Fruit fly (Drosophila melanogaster) whole organism, embryonic: ENCODE data around the gene CG13928.

ENCODE experiments used
- Antp ChIP-seq: fragments of 200-800 bp; sonication (Bioruptor generic); optimal IDR thresholded peaks from 3 replicates; lab custom pipeline; 2016; ENCODE audit warnings: missing biosample characterization, missing genetic modification characterization
- Blimp-1 ChIP-seq: fragments of 200-800 bp; sonication (Bioruptor generic); optimal IDR thresholded peaks from 3 replicates; lab custom pipeline; 2018; ENCODE audit warnings: missing biosample characterization, missing genetic modification characterization, mild to moderate bottlenecking, moderate library complexity, missing genetic modification reagents
- CG10267 ChIP-seq: fragments of 200-800 bp; sonication (Bioruptor generic); optimal IDR thresholded peaks from 2 replicates; lab custom pipeline; 2018; ENCODE audit warnings: missing biosample characterization, mild to moderate bottlenecking, missing genetic modification characterization, moderate library complexity
- CG12219 ChIP-seq: fragments of 200-800 bp; sonication (Bioruptor generic); optimal IDR thresholded peaks from 3 replicates; lab custom pipeline; 2018; ENCODE audit warnings: missing biosample characterization, mild to moderate bottlenecking, missing genetic modification characterization
- CG12659 ChIP-seq: fragments of 200-800 bp; sonication (Bioruptor generic); optimal IDR thresholded peaks from 3 replicates; lab custom pipeline; 2017; ENCODE audit warnings: mild to moderate bottlenecking, missing biosample characterization, missing genetic modification reagents, missing genetic modification characterization
- CG13123 ChIP-seq: fragments of 200-800 bp; sonication (Bioruptor generic); optimal IDR thresholded peaks from 2 replicates; lab custom pipeline; 2016; ENCODE audit warnings: missing biosample characterization, missing genetic modification characterization
- CG1832 ChIP-seq: fragments of 200-800 bp; sonication (Bioruptor generic); optimal IDR thresholded peaks from 2 replicates; lab custom pipeline; 2017; ENCODE audit warnings: missing biosample characterization, mild to moderate bottlenecking, missing genetic modification characterization, inconsistent platforms
- CG18599 ChIP-seq: fragments of 200-800 bp; sonication (Bioruptor generic); optimal IDR thresholded peaks from 3 replicates; lab custom pipeline; 2017; ENCODE audit warnings: missing biosample characterization, missing genetic modification characterization, mild to moderate bottlenecking, moderate library complexity, missing genetic modification reagents
- CG34422 ChIP-seq: fragments of 200-800 bp; sonication (Bioruptor generic); IDR thresholded peaks from 3 replicates; pipeline ENCODE4 v1.3.6; 2022; ENCODE audit warnings: missing biosample characterization, missing genetic modification characterization
- CG5180 ChIP-seq: fragments of 200-800 bp; sonication (Bioruptor generic); optimal IDR thresholded peaks from 3 replicates; lab custom pipeline; 2017; ENCODE audit warnings: missing biosample characterization, missing genetic modification characterization, mild to moderate bottlenecking, moderate library complexity, missing genetic modification reagents
- CG6175 ChIP-seq: fragments of 200-800 bp; sonication (Bioruptor generic); IDR thresholded peaks from 3 replicates; pipeline ENCODE4 v1.3.6; 2022; ENCODE audit warnings: missing biosample characterization, missing genetic modification characterization
- CG7745 ChIP-seq: fragments of 200-800 bp; sonication (Bioruptor generic); optimal IDR thresholded peaks from 2 replicates; lab custom pipeline; 2018; ENCODE audit warnings: missing biosample characterization, mild to moderate bottlenecking, missing genetic modification characterization, moderate library complexity
- CG7839 ChIP-seq: fragments of 200-800 bp; sonication (Bioruptor generic); optimal IDR thresholded peaks from 3 replicates; lab custom pipeline; 2018; ENCODE audit warnings: missing biosample characterization, mild to moderate bottlenecking, missing genetic modification characterization, moderate library complexity
- CG7928 ChIP-seq: fragments of 200-800 bp; sonication (Bioruptor generic); optimal IDR thresholded peaks from 2 replicates; lab custom pipeline; 2017; ENCODE audit warnings: missing biosample characterization, mild to moderate bottlenecking, missing genetic modification characterization
- CG7963 ChIP-seq: fragments of 200-800 bp; sonication (Bioruptor generic); IDR thresholded peaks from 3 replicates; pipeline ENCODE4 v1.3.6; 2022; ENCODE audit warnings: missing biosample characterization, missing genetic modification characterization; ENCODE audit not compliant: partially characterized antibody
- CG8388 ChIP-seq: fragments of 200-800 bp; sonication (Bioruptor generic); optimal IDR thresholded peaks from 2 replicates; lab custom pipeline; 2019; ENCODE audit warnings: missing biosample characterization, mild to moderate bottlenecking, missing genetic modification characterization, moderate library complexity
- CHES-1-like ChIP-seq: fragments of 200-800 bp; sonication (Bioruptor generic); optimal IDR thresholded peaks from 2 replicates; lab custom pipeline; 2016; ENCODE audit warnings: missing biosample characterization, missing genetic modification characterization
- Doc3 ChIP-seq: fragments of 200-800 bp; sonication (Bioruptor generic); IDR thresholded peaks from 3 replicates; pipeline ENCODE4 v1.3.6; 2022; ENCODE audit warnings: missing biosample characterization, missing genetic modification characterization; ENCODE audit not compliant: partially characterized antibody
- HLH4C ChIP-seq: fragments of 200-800 bp; sonication (Bioruptor generic); IDR thresholded peaks from 3 replicates; pipeline ENCODE4 v1.3.6; 2022; ENCODE audit warnings: missing biosample characterization, missing genetic modification characterization; ENCODE audit not compliant: partially characterized antibody
- HLH54F ChIP-seq: fragments of 200-800 bp; sonication (Bioruptor generic); optimal IDR thresholded peaks from 3 replicates; lab custom pipeline; 2016; ENCODE audit warnings: missing biosample characterization, missing genetic modification characterization
- Jarid2 ChIP-seq: fragments of 200-800 bp; sonication (Bioruptor generic); optimal IDR thresholded peaks from 3 replicates; lab custom pipeline; 2017; ENCODE audit warnings: mild to moderate bottlenecking, missing biosample characterization, missing genetic modification reagents, missing genetic modification characterization
- NC2α ChIP-seq: fragments of 200-800 bp; sonication (Bioruptor generic); optimal IDR thresholded peaks from 2 replicates; lab custom pipeline; 2016; ENCODE audit warnings: missing biosample characterization, missing genetic modification characterization
- PHDP ChIP-seq: fragments of 200-800 bp; sonication (Bioruptor generic); optimal IDR thresholded peaks from 3 replicates; lab custom pipeline; 2018; ENCODE audit warnings: missing biosample characterization, mild to moderate bottlenecking, missing genetic modification characterization, moderate library complexity
- Rx ChIP-seq: fragments of 200-800 bp; sonication (Bioruptor generic); IDR thresholded peaks from 2 replicates; pipeline ENCODE4 v1.3.6; 2022; ENCODE audit warnings: missing biosample characterization, missing genetic modification characterization
- Taf1 ChIP-seq: fragments of 200-800 bp; sonication (Bioruptor generic); IDR thresholded peaks from 2 replicates; pipeline ENCODE4 v1.3.6; 2022; ENCODE audit warnings: missing biosample characterization, missing genetic modification characterization
- Xbp1 ChIP-seq: fragments of 200-800 bp; sonication (Bioruptor generic); optimal IDR thresholded peaks from 3 replicates; lab custom pipeline; 2016; ENCODE audit warnings: missing biosample characterization, mild to moderate bottlenecking, missing genetic modification characterization
- aop ChIP-seq: fragments of 200-800 bp; sonication (Bioruptor generic); IDR thresholded peaks from 2 replicates; pipeline ENCODE4 v1.3.6; 2022; ENCODE audit warnings: missing biosample characterization, missing genetic modification characterization
- ash1 ChIP-seq: fragments of 200-800 bp; sonication (Bioruptor generic); optimal IDR thresholded peaks from 2 replicates; lab custom pipeline; 2018; ENCODE audit warnings: missing biosample characterization, mild to moderate bottlenecking, missing genetic modification characterization
- cad ChIP-seq: fragments of >200 bp; optimal IDR thresholded peaks from 2 replicates; lab custom pipeline; 2017; ENCODE audit warnings: missing biosample characterization, missing genetic modification characterization
- chn ChIP-seq: fragments of 200-800 bp; sonication (Bioruptor generic); optimal IDR thresholded peaks from 2 replicates; lab custom pipeline; 2016; ENCODE audit warnings: missing biosample characterization, missing genetic modification characterization
- exex ChIP-seq: fragments of 200-800 bp; sonication (Bioruptor generic); optimal IDR thresholded peaks from 4 replicates; lab custom pipeline; 2018; ENCODE audit warnings: missing biosample characterization, mild to moderate bottlenecking, missing genetic modification characterization, moderate library complexity
- fd102C ChIP-seq: fragments of 200-800 bp; sonication (Bioruptor generic); optimal IDR thresholded peaks from 2 replicates; lab custom pipeline; 2018; ENCODE audit warnings: missing biosample characterization, mild to moderate bottlenecking, missing genetic modification characterization, moderate library complexity
- fu2 ChIP-seq: fragments of 200-800 bp; sonication (Bioruptor generic); optimal IDR thresholded peaks from 2 replicates; lab custom pipeline; 2016; ENCODE audit warnings: missing biosample characterization, missing genetic modification characterization
- gem ChIP-seq: fragments of 200-800 bp; sonication (Bioruptor generic); optimal IDR thresholded peaks from 2 replicates; lab custom pipeline; 2019; ENCODE audit warnings: missing biosample characterization, mild to moderate bottlenecking, missing genetic modification characterization, moderate library complexity
- gro ChIP-seq: fragments of 200-800 bp; sonication (Bioruptor generic); optimal IDR thresholded peaks from 2 replicates; lab custom pipeline; 2016; ENCODE audit warnings: missing biosample characterization, missing genetic modification characterization
- hb ChIP-seq: fragments of 200-800 bp; sonication (Bioruptor generic); IDR thresholded peaks from 3 replicates; pipeline ENCODE4 v1.3.6; 2022; ENCODE audit warnings: missing biosample characterization, missing genetic modification characterization; ENCODE audit not compliant: partially characterized antibody
- inv ChIP-seq: fragments of 200-800 bp; sonication (Bioruptor generic); IDR thresholded peaks from 2 replicates; pipeline ENCODE4 v1.3.6; 2022; ENCODE audit warnings: missing biosample characterization, missing genetic modification characterization; ENCODE audit not compliant: partially characterized antibody
- mirr ChIP-seq: fragments of 200-800 bp; sonication (Bioruptor generic); optimal IDR thresholded peaks from 3 replicates; lab custom pipeline; 2018; ENCODE audit warnings: missing biosample characterization, mild to moderate bottlenecking, missing genetic modification characterization
- nerfin-2 ChIP-seq: fragments of 200-800 bp; sonication (Bioruptor generic); IDR thresholded peaks from 2 replicates; pipeline ENCODE4 v1.3.6; 2022; ENCODE audit warnings: missing biosample characterization, missing genetic modification characterization; ENCODE audit not compliant: partially characterized antibody
- peb ChIP-seq: fragments of 200-800 bp; sonication (Bioruptor generic); IDR thresholded peaks from 2 replicates; pipeline ENCODE4 v1.3.6; 2022; ENCODE audit warnings: missing biosample characterization, missing genetic modification characterization
- pzg ChIP-seq: fragments of 200-800 bp; sonication (Bioruptor generic); optimal IDR thresholded peaks from 3 replicates; lab custom pipeline; 2018; ENCODE audit warnings: missing biosample characterization, mild to moderate bottlenecking, missing genetic modification characterization, moderate library complexity
- repo ChIP-seq: fragments of 200-800 bp; sonication (Bioruptor generic); optimal IDR thresholded peaks from 2 replicates; lab custom pipeline; 2016; ENCODE audit warnings: missing biosample characterization, missing genetic modification characterization
- sens ChIP-seq: fragments of 200-800 bp; sonication (Bioruptor generic); peaks from one replicate; lab custom pipeline; 2016; ENCODE audit warnings: missing biosample characterization, missing genetic modification characterization
- shn ChIP-seq: fragments of 200-800 bp; sonication (Bioruptor generic); optimal IDR thresholded peaks from 3 replicates; lab custom pipeline; 2016; ENCODE audit warnings: missing biosample characterization, missing genetic modification characterization
- sim ChIP-seq: fragments of 200-800 bp; sonication (Bioruptor generic); IDR thresholded peaks from 2 replicates; pipeline ENCODE4 v1.3.6; 2022; ENCODE audit warnings: missing biosample characterization, missing genetic modification characterization
- tin ChIP-seq: fragments of 200-800 bp; sonication (Bioruptor generic); optimal IDR thresholded peaks from 3 replicates; lab custom pipeline; 2016; ENCODE audit warnings: missing biosample characterization, missing genetic modification characterization
- wek ChIP-seq: fragments of 200-800 bp; sonication (Bioruptor generic); optimal IDR thresholded peaks from 3 replicates; lab custom pipeline; 2018; ENCODE audit warnings: missing biosample characterization, mild to moderate bottlenecking, missing genetic modification characterization, moderate library complexity
- zen ChIP-seq: fragments of 200-800 bp; sonication (Bioruptor generic); optimal IDR thresholded peaks from 3 replicates; lab custom pipeline; 2018; ENCODE audit warnings: missing biosample characterization, mild to moderate bottlenecking, missing genetic modification characterization, moderate library complexity
- zfh1 ChIP-seq: fragments of 200-800 bp; sonication (Bioruptor generic); IDR thresholded peaks from 3 replicates; pipeline ENCODE4 v1.3.6; 2022; ENCODE audit warnings: missing biosample characterization, missing genetic modification characterization

Gene CG13928

DNA sequence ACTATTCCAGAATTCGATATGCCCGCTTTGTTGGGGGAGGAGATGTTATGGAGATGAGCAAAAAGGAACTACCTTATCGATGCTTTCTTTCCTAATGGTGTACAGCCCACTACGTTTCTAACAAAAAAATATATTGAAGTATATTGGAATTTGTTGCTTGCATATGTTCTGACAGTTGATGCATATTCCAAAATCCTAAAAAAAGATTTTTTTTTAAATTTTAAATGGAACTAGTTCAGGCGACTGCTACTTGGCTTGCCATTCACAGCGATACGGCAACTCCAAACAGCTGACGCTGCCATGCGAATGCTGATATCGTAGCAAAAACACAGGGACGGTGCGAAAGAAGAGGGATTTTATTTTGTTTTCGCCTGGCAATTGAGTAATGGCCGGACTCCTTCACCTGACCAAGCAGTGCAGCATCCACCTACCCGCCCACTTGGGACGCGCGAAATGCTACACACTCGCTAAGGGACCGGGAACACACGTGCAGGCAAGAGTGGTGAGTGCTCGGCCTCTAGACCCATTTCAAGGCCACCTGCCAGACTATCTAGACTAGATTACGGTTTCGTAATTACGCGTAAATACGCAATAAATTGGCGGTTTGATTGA, 10.0 kb downstream of the CG13928 start, which contains the start of the genes CG13926, ABCB7 and CG33230 (continued):
- TF ChIP-seq Xbp1 (GFP tag; lab: Kevin White, UChicago) (peak; percentile 7), Blimp-1 (GFP tag; lab: Kevin White, UChicago) (no peak), hb (GFP tag; lab: Robert Waterston, UW) (no peak), Doc3 (GFP tag; lab: Robert Waterston, UW) (0 out of 3 replicates have a peak, but pooled peaks have one; percentile 39), aop (GFP tag; lab: Robert Waterston, UW) (no peak), Antp (GFP tag; lab: Kevin White, UChicago) (no peak), fu2 (GFP tag; lab: Kevin White, UChicago) (peak; percentile 6), wek (GFP tag; lab: Kevin White, UChicago) (no peak), pzg (peak; percentile 54), CG18599 (GFP tag; lab: Kevin White, UChicago) (peak; percentile 61), HLH4C (GFP tag; lab: Robert Waterston, UW) (0 out of 3 replicates have a peak, but pooled peaks have one; percentile 34), Jarid2 (GFP tag; lab: Kevin White, UChicago) (no peak), CG12659 (GFP tag; lab: Kevin White, UChicago) (peak; percentile 63), cad (no peak), ash1 (no peak), CG13123 (GFP tag; lab: Kevin White, UChicago) (no peak), CG6175 (GFP tag; lab: Robert Waterston, UW) (no peak), CHES-1-like (peak; percentile 16), mirr (GFP tag; lab: Kevin White, UChicago) (no peak), PHDP (no peak), exex (tag; lab: Kevin White, UChicago) (peak; percentile 39), gem (tag; lab: Kevin White, UChicago) (no peak), CG8388 (GFP tag; lab: Kevin White, UChicago) (no peak), tin (peak; percentile 23), CG7745 (no peak), inv (peak; percentile 20; the same call in 1 of the 2 replicates), zen (tag; lab: Kevin White, UChicago) (peak; percentile 15), zfh1 (no peak), NC2α (GFP tag; lab: Kevin White, UChicago) (no peak), sim (GFP tag; lab: Robert Waterston, UW) (no peak), CG12219 (GFP tag; lab: Kevin White, UChicago) (no peak), CG1832 (no peak), repo (no peak), CG7928 (GFP tag; lab: Kevin White, UChicago) (no peak), nerfin-2 (GFP tag; lab: Robert Waterston, UW) (0 out of 2 replicates have a peak, but pooled peaks have one; percentile 16), Rx (no peak), sens (peak; percentile 83), Taf1 (GFP tag; lab: Robert Waterston, UW) (no peak), peb (GFP tag; lab: Robert Waterston, UW) (no peak), HLH54F (GFP tag; lab: Kevin White, UChicago) (peak; percentile 21), CG10267 (tag; lab: Kevin White, UChicago) (peak; percentile 39), fd102C (GFP tag; lab: Kevin White, UChicago) (no peak), shn (no peak), CG7963 (GFP tag; lab: Robert Waterston, UW) (no peak), CG5180 (no peak), gro (GFP tag; lab: Kevin White, UChicago) (no peak), CG34422 (GFP tag; lab: Robert Waterston, UW) (peak; percentile 60; the same call in 2 of the 3 replicates), chn (GFP tag; lab: Kevin White, UChicago) (no peak), CG7839 (no peak)
